Worm (Caenorhabditis elegans) whole organism, L3 larva: ENCODE data around the gene C45G9.5.

Experiments used
- R02D3.7 ChIP-seq: fragments of 150-350 bp; optimal IDR thresholded peaks from 2 replicates; lab custom pipeline; 2014; ENCODE audit warnings: missing biosample characterization, missing genetic modification characterization
- ceh-28 ChIP-seq: fragments of 150-350 bp; optimal IDR thresholded peaks from 2 replicates; lab custom pipeline; 2014; ENCODE audit warnings: missing biosample characterization, missing genetic modification reagents, missing genetic modification characterization
- elt-1 ChIP-seq: fragments of 150-350 bp; optimal IDR thresholded peaks from 2 replicates; lab custom pipeline; 2014; ENCODE audit warnings: missing biosample characterization, missing genetic modification characterization
- elt-2 ChIP-seq: sonication (generic microtip); optimal IDR thresholded peaks from 2 replicates; lab custom pipeline; 2016; ENCODE audit warnings: missing genetic modification reagents, mild to moderate bottlenecking, missing genetic modification characterization, missing compliant biosample characterization
- jun-1 ChIP-seq: fragments of 150-350 bp; optimal IDR thresholded peaks from 2 replicates; lab custom pipeline; 2014; ENCODE audit warnings: missing biosample characterization, missing genetic modification reagents, missing genetic modification characterization
- lin-15B ChIP-seq: fragments of 150-350 bp; optimal IDR thresholded peaks from 2 replicates; lab custom pipeline; 2014; ENCODE audit warnings: missing biosample characterization, missing genetic modification characterization
- nhr-76 ChIP-seq: fragments of 150-350 bp; sonication (generic microtip); optimal IDR thresholded peaks from 5 replicates; lab custom pipeline; 2014; ENCODE audit warnings: missing biosample characterization, missing genetic modification characterization
- pha-4 ChIP-seq: fragments of 150-350 bp; optimal IDR thresholded peaks from 2 replicates; lab custom pipeline; 2014; ENCODE audit warnings: missing biosample characterization, missing genetic modification reagents, missing genetic modification characterization
- ztf-11 ChIP-seq: fragments of 150-350 bp; optimal IDR thresholded peaks from 2 replicates; lab custom pipeline; 2014; ENCODE audit warnings: missing biosample characterization, missing genetic modification characterization

DNA sequence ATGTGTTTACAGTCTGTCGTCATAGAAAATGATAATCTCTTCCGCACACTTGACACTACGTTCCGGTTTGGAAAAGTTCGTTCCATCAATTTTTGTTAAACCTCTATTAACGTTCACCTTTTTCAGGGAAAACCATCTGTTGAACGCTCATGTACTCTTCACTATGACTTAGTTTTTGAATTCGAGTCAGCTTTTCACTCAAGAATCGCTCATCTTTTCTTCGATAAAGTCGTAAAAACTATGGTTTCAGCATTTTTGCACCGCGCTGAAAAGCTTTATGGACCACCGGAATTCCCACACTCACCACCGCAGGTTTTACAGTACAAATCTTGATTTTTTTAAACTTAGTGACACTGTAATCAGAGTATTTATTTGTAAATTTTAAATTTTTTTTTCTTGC is 24.3 kb upstream of the C45G9.5 start:
- TF ChIP-seq lin-15B (tag; lab: Kevin White, UChicago) (no peak), R02D3.7 (tag; lab: Kevin White, UChicago) (no peak), jun-1 (tag; lab: Kevin White, UChicago) (no peak), elt-1 (no peak), ztf-11 (tag; lab: Kevin White, UChicago) (no peak), ceh-28 (tag; lab: Kevin White, UChicago) (no peak), elt-2 (tag; lab: Kevin White, UChicago) (no peak), nhr-76 (no peak), pha-4 (no peak)
